Worm (Caenorhabditis elegans): ENCODE results near the gene lips-8.

- TF ChIP-seq nhr-232 (tag; optimal IDR thresholded peaks at IDR 0.05) (no peak), unc-86 (tag; optimal IDR thresholded peaks at IDR 0.05) (no peak), ceh-19 (GFP tag; optimal IDR thresholded peaks at IDR 0.05) (no peak), ets-4 (tag; optimal IDR thresholded peaks at IDR 0.05) (no peak), pha-4 (tag; optimal IDR thresholded peaks at IDR 0.05) (no peak), zip-5 (tag; optimal IDR thresholded peaks at IDR 0.05) (no peak)
Measured at ce11 chrX:14849054-14849453, 49.3 kb upstream of the lips-8 start, which contains the start of gene acd-3.
